Worm (Caenorhabditis elegans): ENCODE measurements around the gene C13A2.6.

- TF ChIP-seq ztf-25 (GFP tag; IDR thresholded peaks at IDR 0.05) (no peak), ztf-6 (GFP tag; IDR thresholded peaks at IDR 0.05) (no peak), snpc-4 (GFP tag; optimal IDR thresholded peaks at IDR 0.05) (no peak), snpc-4 (tag; optimal IDR thresholded peaks at IDR 0.05) (no peak)
Measured at ce11 chrV:7279090-7279489, 9.6 kb downstream of the C13A2.6 start, which contains the start of gene C13A2.4.
